Worm (Caenorhabditis elegans) whole organism, mixed stage, embryonic: Measurements from ENCODE around the gene Y32H12A.8.

ENCODE experiments used
- M03D4.4 ChIP-seq: sonication (generic microtip); optimal IDR thresholded peaks from 2 replicates; lab custom pipeline; 2017; ENCODE audit warnings: mild to moderate bottlenecking, missing genetic modification characterization, missing compliant biosample characterization
- blmp-1 ChIP-seq: fragments of 150-350 bp; optimal IDR thresholded peaks from 2 replicates; lab custom pipeline; 2014; ENCODE audit warnings: missing biosample characterization, missing genetic modification characterization
- ceh-43 ChIP-seq: fragments of 200-800 bp; sonication (Bioruptor generic); optimal IDR thresholded peaks from 2 replicates; lab custom pipeline; 2018; ENCODE audit warnings: mild to moderate bottlenecking, missing genetic modification characterization, moderate library complexity, missing compliant biosample characterization
- ceh-83 ChIP-seq: fragments of 200-800 bp; sonication (Bioruptor generic); optimal IDR thresholded peaks from 2 replicates; lab custom pipeline; 2018; ENCODE audit warnings: mild to moderate bottlenecking, missing genetic modification characterization, missing compliant biosample characterization
- ces-1 ChIP-seq: fragments of 150-350 bp; optimal IDR thresholded peaks from 2 replicates; lab custom pipeline; 2014; ENCODE audit warnings: missing biosample characterization, missing genetic modification reagents, missing genetic modification characterization
- cnd-1 ChIP-seq: fragments of 200-800 bp; sonication (Bioruptor generic); optimal IDR thresholded peaks from 2 replicates; lab custom pipeline; 2018; ENCODE audit warnings: mild to moderate bottlenecking, missing genetic modification characterization, missing compliant biosample characterization
- drap-1 ChIP-seq: fragments of 200-800 bp; sonication (Bioruptor generic); optimal IDR thresholded peaks from 3 replicates; lab custom pipeline; 2018; ENCODE audit warnings: mild to moderate bottlenecking, missing genetic modification characterization, missing compliant biosample characterization
- elt-1 ChIP-seq: sonication (generic microtip); optimal IDR thresholded peaks from 2 replicates; lab custom pipeline; 2017; ENCODE audit warnings: missing genetic modification characterization, mild to moderate bottlenecking, missing compliant biosample characterization, antibody characterized with exemption, moderate library complexity, borderline replicate concordance; ENCODE audit not compliant: insufficient read depth
- elt-3 ChIP-seq: fragments of 150-350 bp; optimal IDR thresholded peaks from 2 replicates; lab custom pipeline; 2014; ENCODE audit warnings: missing biosample characterization, missing genetic modification characterization
- flh-1 ChIP-seq: fragments of 200-800 bp; sonication (Bioruptor generic); optimal IDR thresholded peaks from 2 replicates; lab custom pipeline; 2018; ENCODE audit warnings: mild to moderate bottlenecking, missing genetic modification characterization, moderate library complexity, missing compliant biosample characterization
- ham-2 ChIP-seq: fragments of 200-800 bp; sonication (Bioruptor generic); optimal IDR thresholded peaks from 2 replicates; lab custom pipeline; 2018; ENCODE audit warnings: mild to moderate bottlenecking, missing genetic modification characterization, missing compliant biosample characterization
- hlh-1 ChIP-seq: fragments of 150-350 bp; optimal IDR thresholded peaks from 2 replicates; lab custom pipeline; 2014; ENCODE audit warnings: missing biosample characterization, missing genetic modification reagents, missing genetic modification characterization
- lin-13 ChIP-seq: fragments of 150-350 bp; optimal IDR thresholded peaks from 2 replicates; lab custom pipeline; 2014; ENCODE audit warnings: missing biosample characterization, missing genetic modification characterization
- lin-32 ChIP-seq: fragments of 200-800 bp; sonication (Bioruptor generic); optimal IDR thresholded peaks from 2 replicates; lab custom pipeline; 2018; ENCODE audit warnings: mild to moderate bottlenecking, missing genetic modification characterization, missing compliant biosample characterization
- lsy-2 ChIP-seq: fragments of 150-350 bp; optimal IDR thresholded peaks from 2 replicates; lab custom pipeline; 2014; ENCODE audit warnings: missing biosample characterization, missing genetic modification characterization
- mab-5 ChIP-seq: fragments of 150-350 bp; optimal IDR thresholded peaks from 2 replicates; lab custom pipeline; 2014; ENCODE audit warnings: missing biosample characterization, missing genetic modification characterization
- mep-1 ChIP-seq: fragments of 150-350 bp; optimal IDR thresholded peaks from 2 replicates; lab custom pipeline; 2017; ENCODE audit warnings: missing biosample characterization, missing genetic modification reagents, missing genetic modification characterization, inconsistent platforms
- mls-2 ChIP-seq: sonication (generic microtip); optimal IDR thresholded peaks from 2 replicates; lab custom pipeline; 2016; ENCODE audit warnings: mild to moderate bottlenecking, missing genetic modification characterization, moderate library complexity, missing compliant biosample characterization
- nhr-12 ChIP-seq: fragments of 150-350 bp; optimal IDR thresholded peaks from 2 replicates; lab custom pipeline; 2014; ENCODE audit warnings: missing biosample characterization, missing genetic modification characterization
- nhr-2 ChIP-seq: fragments of 150-350 bp; optimal IDR thresholded peaks from 2 replicates; lab custom pipeline; 2014; ENCODE audit warnings: missing biosample characterization, missing genetic modification characterization
- nhr-237 ChIP-seq: fragments of 150-350 bp; optimal IDR thresholded peaks from 2 replicates; lab custom pipeline; 2014; ENCODE audit warnings: missing biosample characterization, missing genetic modification characterization
- nhr-28 ChIP-seq: fragments of 150-350 bp; optimal IDR thresholded peaks from 2 replicates; lab custom pipeline; 2014; ENCODE audit warnings: missing biosample characterization, missing genetic modification characterization
- nhr-76 ChIP-seq: sonication (generic microtip); optimal IDR thresholded peaks from 2 replicates; lab custom pipeline; 2017; ENCODE audit warnings: missing biosample characterization, missing genetic modification characterization
- sem-2 ChIP-seq: fragments of 200-800 bp; sonication (Bioruptor generic); optimal IDR thresholded peaks from 2 replicates; lab custom pipeline; 2018; ENCODE audit warnings: mild to moderate bottlenecking, missing genetic modification characterization, missing compliant biosample characterization
- snpc-4 ChIP-seq: fragments of 150-350 bp; optimal IDR thresholded peaks from 2 replicates; lab custom pipeline; 2014; ENCODE audit warnings: missing biosample characterization, missing genetic modification characterization
- sptf-1 ChIP-seq: sonication (generic microtip); optimal IDR thresholded peaks from 2 replicates; lab custom pipeline; 2017; ENCODE audit warnings: mild to moderate bottlenecking, missing genetic modification characterization, moderate library complexity, missing compliant biosample characterization
- tbx-8 ChIP-seq: fragments of 200-800 bp; sonication (Bioruptor generic); optimal IDR thresholded peaks from 2 replicates; lab custom pipeline; 2018; ENCODE audit warnings: mild to moderate bottlenecking, missing genetic modification characterization, moderate library complexity, missing compliant biosample characterization
- unc-39 ChIP-seq: fragments of 150-350 bp; optimal IDR thresholded peaks from 2 replicates; lab custom pipeline; 2014; ENCODE audit warnings: missing biosample characterization, missing genetic modification characterization
- unc-62 ChIP-seq: fragments of 150-350 bp; optimal IDR thresholded peaks from 2 replicates; lab custom pipeline; 2014; ENCODE audit warnings: missing biosample characterization, missing genetic modification reagents, missing genetic modification characterization
- ztf-11 ChIP-seq: fragments of 150-350 bp; optimal IDR thresholded peaks from 2 replicates; lab custom pipeline; 2014; ENCODE audit warnings: missing biosample characterization, missing genetic modification characterization

Gene Y32H12A.8

ce11 chrIII:5373715-5374114 lies 32.1 kb downstream of the Y32H12A.8 start:
- TF ChIP-seq ces-1 (GFP tag; lab: Kevin White, UChicago): peak; percentile 6
- TF ChIP-seq nhr-2 (tag; lab: Kevin White, UChicago): no peak
- TF ChIP-seq nhr-76: no peak

ce11 chrIII:5372884-5373283 lies 33.0 kb downstream of the Y32H12A.8 start:
- no peak for TF ChIP-seq cnd-1 (tag; lab: Kevin White, UChicago)
- TF ChIP-seq lsy-2: no peak
- TF ChIP-seq, all 35 proteins: peak for 0

ce11 chrIII:5371226-5371926 lies 34.5 kb downstream of the Y32H12A.8 start, which contains the start of gene szy-2:
Gene szy-2, minus strand, starts transcription at chrIII:5371276.
- TF ChIP-seq tbx-8 (GFP tag; lab: Kevin White, UChicago) (no peak), elt-3 (tag; lab: Kevin White, UChicago) (no peak), flh-1 (GFP tag; lab: Kevin White, UChicago) (no peak), mls-2 (no peak), lin-32 (GFP tag; lab: Kevin White, UChicago) (no peak), M03D4.4 (no peak), hlh-1 (no peak), unc-62 (no peak), blmp-1 (tag; lab: Kevin White, UChicago) (no peak), ces-1 (GFP tag; lab: Kevin White, UChicago) (no peak), ztf-11 (tag; lab: Kevin White, UChicago) (no peak), nhr-28 (no peak), lsy-2 (no peak), nhr-12 (no peak), mab-5 (no peak), cnd-1 (tag; lab: Kevin White, UChicago) (no peak), snpc-4 (no peak), ceh-43 (GFP tag; lab: Kevin White, UChicago) (no peak), nhr-237 (tag; lab: Kevin White, UChicago) (no peak)

- no peak for TF ChIP-seq lsy-2
Measured at ce11 chrIII:5367995-5368899, 37.6 kb downstream of the Y32H12A.8 start, which contains the start of gene dhs-9. Gene dhs-9, minus strand, starts transcription at chrIII:5368045.

- TF ChIP-seq elt-1 (tag; lab: Kevin White, UChicago): no peak
- TF ChIP-seq snpc-4: no peak
- TF ChIP-seq ceh-83: no peak
- no peak for TF ChIP-seq lsy-2
- no peak for TF ChIP-seq nhr-237 (tag; lab: Kevin White, UChicago)
- TF ChIP-seq ham-2: no peak
- no peak for TF ChIP-seq mep-1 (tag; lab: Kevin White, UChicago)
- TF ChIP-seq nhr-12: no peak
- no peak for TF ChIP-seq lin-32 (GFP tag; lab: Kevin White, UChicago)
- TF ChIP-seq unc-39 (tag; lab: Kevin White, UChicago): no peak
- no peak for TF ChIP-seq flh-1 (GFP tag; lab: Kevin White, UChicago)
- TF ChIP-seq ces-1 (GFP tag; lab: Kevin White, UChicago): no peak
Measured at ce11 chrIII:5361909-5362308, 43.9 kb downstream of the Y32H12A.8 start, which contains the start of gene Y32H12A.1. Gene Y32H12A.1, plus strand, starts transcription at chrIII:5362209.

ce11 chrIII:5349250-5349649 lies 56.6 kb downstream of the Y32H12A.8 start, which contains the start of gene thoc-5:
Gene thoc-5, minus strand, starts transcription at chrIII:5349401.
- TF ChIP-seq ceh-83 (no peak), nhr-76 (no peak), nhr-12 (no peak), sem-2 (GFP tag; lab: Kevin White, UChicago) (no peak), sptf-1 (tag; lab: Kevin White, UChicago) (peak; percentile 70), nhr-2 (tag; lab: Kevin White, UChicago) (no peak), unc-39 (tag; lab: Kevin White, UChicago) (no peak), mep-1 (tag; lab: Kevin White, UChicago) (peak; percentile 61), drap-1 (GFP tag; lab: Kevin White, UChicago) (no peak), nhr-237 (tag; lab: Kevin White, UChicago) (peak; percentile 50), lin-13 (peak; percentile 27), mls-2 (peak; percentile 33), ceh-43 (GFP tag; lab: Kevin White, UChicago) (no peak), lsy-2 (peak; percentile 67), ces-1 (GFP tag; lab: Kevin White, UChicago) (peak; percentile 21), ztf-11 (tag; lab: Kevin White, UChicago) (no peak), cnd-1 (tag; lab: Kevin White, UChicago) (peak; percentile 7), flh-1 (GFP tag; lab: Kevin White, UChicago) (no peak)
